Worm (Caenorhabditis elegans) whole organism, L3 larva: ENCODE data around the gene tba-8.

ENCODE experiments used
- R02D3.7 ChIP-seq: fragments of 150-350 bp; optimal IDR thresholded peaks from 2 replicates; lab custom pipeline; 2014; ENCODE audit warnings: missing biosample characterization, missing genetic modification characterization
- egl-27 ChIP-seq: sonication (generic microtip); optimal IDR thresholded peaks from 4 replicates; lab custom pipeline; 2017; ENCODE audit warnings: missing biosample characterization, missing genetic modification reagents, missing genetic modification characterization
- lin-15B ChIP-seq: fragments of 150-350 bp; optimal IDR thresholded peaks from 2 replicates; lab custom pipeline; 2014; ENCODE audit warnings: missing biosample characterization, missing genetic modification characterization
- lin-39 ChIP-seq: fragments of 150-350 bp; optimal IDR thresholded peaks from 2 replicates; lab custom pipeline; 2018; ENCODE audit warnings: missing biosample characterization, missing genetic modification reagents, missing genetic modification characterization
- nhr-11 ChIP-seq: fragments of 150-350 bp; optimal IDR thresholded peaks from 2 replicates; lab custom pipeline; 2014; ENCODE audit warnings: missing biosample characterization, missing genetic modification characterization
- nhr-12 ChIP-seq: fragments of 150-350 bp; optimal IDR thresholded peaks from 2 replicates; lab custom pipeline; 2014; ENCODE audit warnings: missing biosample characterization, missing genetic modification characterization
- nhr-25 ChIP-seq: sonication (generic microtip); optimal IDR thresholded peaks from 2 replicates; lab custom pipeline; 2017; ENCODE audit warnings: missing biosample characterization, missing genetic modification characterization
- nhr-43 ChIP-seq: sonication (generic microtip); optimal IDR thresholded peaks from 2 replicates; lab custom pipeline; 2016; ENCODE audit warnings: mild to moderate bottlenecking, missing genetic modification characterization, missing compliant biosample characterization; ENCODE audit not compliant: poor library complexity, severe bottlenecking
- nhr-76 ChIP-seq: fragments of 150-350 bp; sonication (generic microtip); optimal IDR thresholded peaks from 5 replicates; lab custom pipeline; 2014; ENCODE audit warnings: missing biosample characterization, missing genetic modification characterization
- pha-4 ChIP-seq: fragments of 150-350 bp; optimal IDR thresholded peaks from 2 replicates; lab custom pipeline; 2014; ENCODE audit warnings: missing biosample characterization, missing genetic modification reagents, missing genetic modification characterization
- skn-1 ChIP-seq: fragments of 150-350 bp; optimal IDR thresholded peaks from 2 replicates; lab custom pipeline; 2014; ENCODE audit warnings: missing biosample characterization, missing genetic modification characterization
- unc-62 ChIP-seq: fragments of 150-350 bp; sonication (generic microtip); optimal IDR thresholded peaks from 4 replicates; lab custom pipeline; 2014; ENCODE audit warnings: missing biosample characterization, missing genetic modification reagents, missing genetic modification characterization
- ztf-11 ChIP-seq: fragments of 150-350 bp; optimal IDR thresholded peaks from 2 replicates; lab custom pipeline; 2014; ENCODE audit warnings: missing biosample characterization, missing genetic modification characterization

DNA sequence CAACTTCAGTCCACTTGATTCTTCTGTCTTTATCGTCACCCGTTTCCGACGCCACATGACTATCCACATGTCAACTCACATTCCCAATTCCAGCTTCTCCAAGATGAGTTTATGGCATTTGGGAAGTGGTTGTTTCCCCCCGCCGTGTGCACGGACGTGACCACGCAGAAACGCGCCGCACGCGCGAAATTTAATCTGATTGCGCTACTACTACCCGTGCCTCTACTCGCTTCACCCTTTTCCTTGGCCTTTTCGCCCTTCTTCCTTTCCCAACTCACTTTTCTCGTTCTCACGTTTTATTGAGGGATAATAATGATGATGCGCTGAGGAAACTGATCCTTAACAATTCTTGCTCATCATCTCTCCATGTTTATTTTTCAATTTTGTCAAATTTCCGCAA, 48.2 kb upstream of the tba-8 start:
- TF ChIP-seq nhr-12 (tag; lab: Kevin White, UChicago) (no peak), unc-62 (no peak), nhr-76 (no peak), nhr-11 (tag; lab: Kevin White, UChicago) (no peak), pha-4 (no peak), skn-1 (tag; lab: Kevin White, UChicago) (no peak), R02D3.7 (tag; lab: Kevin White, UChicago) (no peak), lin-15B (tag; lab: Kevin White, UChicago) (peak; percentile 3), nhr-43 (tag; lab: Kevin White, UChicago) (no peak), nhr-25 (no peak), ztf-11 (tag; lab: Kevin White, UChicago) (no peak), egl-27 (tag; lab: Kevin White, UChicago) (no peak), lin-39 (no peak)
